Worm (Caenorhabditis elegans): ENCODE results near the gene ZK1240.6.

- TF ChIP-seq ztf-23 (GFP tag; IDR thresholded peaks at IDR 0.05), result no peak
- no peak for TF ChIP-seq flt-1 (GFP tag; IDR thresholded peaks at IDR 0.05)
- TF ChIP-seq cog-1 (tag; optimal IDR thresholded peaks at IDR 0.05), result no peak
- TF ChIP-seq tab-1 (GFP tag; IDR thresholded peaks at IDR 0.05), result no peak
- TF ChIP-seq klf-2 (GFP tag; conservative IDR thresholded peaks at IDR 0.05), result no peak
- no peak for TF ChIP-seq ref-1 (GFP tag; conservative IDR thresholded peaks at IDR 0.05)
Observed at ce11 chrII:2284703-2285102, 38.0 kb downstream of the ZK1240.6 start.
